Fruit fly (Drosophila melanogaster) whole organism: ENCODE results near the gene CG18180.

Source experiments
- CG8478 ChIP-seq: fragments of >200 bp; optimal IDR thresholded peaks from 2 replicates; lab custom pipeline; 2018; ENCODE audit warnings: inconsistent platforms
- pan ChIP-seq: fragments of >200 bp; optimal IDR thresholded peaks from 2 replicates; lab custom pipeline; 2017
- psq ChIP-seq: fragments of >200 bp; optimal IDR thresholded peaks from 2 replicates; lab custom pipeline; 2017

DNA sequence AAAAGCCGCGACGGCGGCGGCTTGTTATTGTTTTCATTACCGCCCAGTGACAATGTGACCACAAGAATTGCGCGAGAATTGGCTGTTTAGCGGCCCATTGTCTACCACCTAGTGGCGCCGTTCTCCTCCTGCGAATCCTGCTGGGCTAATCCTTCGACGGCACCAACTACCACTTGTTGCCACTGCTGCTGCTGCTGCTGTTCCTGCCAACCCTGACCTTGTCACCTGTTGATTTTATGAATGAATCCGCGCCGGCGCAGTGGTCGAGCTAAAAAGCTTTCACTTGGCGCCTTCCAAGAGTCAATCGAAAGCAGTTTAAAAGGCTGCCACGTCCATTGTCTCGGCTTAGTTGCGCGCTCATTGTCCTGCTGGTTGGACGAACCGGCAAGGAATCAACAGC, 2.9 kb downstream of the CG18180 start, which contains the start of gene CNMaR:
- TF ChIP-seq CG8478 (no peak), pan (lab: Kevin White, UChicago) (no peak), psq (no peak)
